Worm (Caenorhabditis elegans) whole organism, L4/young adult: ENCODE results near the gene lron-12.

Experiments used
- W03F9.2 ChIP-seq: fragments of 150-350 bp; optimal IDR thresholded peaks from 2 replicates; lab custom pipeline; 2014; ENCODE audit warnings: missing biosample characterization, missing genetic modification characterization
- dao-5 ChIP-seq: sonication (generic microtip); optimal IDR thresholded peaks from 2 replicates; lab custom pipeline; 2016; ENCODE audit warnings: missing genotype, missing genetic modification characterization, moderate library complexity, missing compliant biosample characterization
- him-1 ChIP-seq: sonication (generic microtip); optimal IDR thresholded peaks from 2 replicates; lab custom pipeline; 2016; ENCODE audit warnings: missing genotype, missing genetic modification reagents, missing genetic modification characterization, missing compliant biosample characterization

Gene lron-12

DNA sequence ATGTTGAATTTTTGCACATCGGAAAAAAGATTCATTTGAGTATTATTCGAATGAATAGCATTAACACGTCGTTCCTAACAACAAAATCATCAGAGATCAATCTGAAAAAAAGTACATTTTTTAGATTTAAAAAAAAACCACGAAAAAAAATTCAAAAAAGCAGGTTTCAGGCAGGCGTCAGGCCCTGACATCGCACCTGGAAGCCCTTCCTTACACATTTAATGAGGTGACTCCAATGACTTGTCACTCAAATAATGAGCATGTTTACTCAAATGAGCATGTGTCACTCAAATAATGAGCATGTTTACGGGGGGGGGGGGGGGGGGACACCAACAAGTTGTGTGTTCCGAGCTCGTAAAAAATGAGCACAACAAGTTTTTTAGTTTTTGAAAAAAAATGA is at the start of gene lron-12:
lron-12 (minus strand) TSS at position 101 of the 400 bp plus-strand sequence.
- TF ChIP-seq W03F9.2 (tag; lab: Kevin White, UChicago) = no peak
- TF ChIP-seq dao-5 (tag; lab: Kevin White, UChicago) = no peak
- no peak for TF ChIP-seq him-1 (tag; lab: Kevin White, UChicago)

DNA sequence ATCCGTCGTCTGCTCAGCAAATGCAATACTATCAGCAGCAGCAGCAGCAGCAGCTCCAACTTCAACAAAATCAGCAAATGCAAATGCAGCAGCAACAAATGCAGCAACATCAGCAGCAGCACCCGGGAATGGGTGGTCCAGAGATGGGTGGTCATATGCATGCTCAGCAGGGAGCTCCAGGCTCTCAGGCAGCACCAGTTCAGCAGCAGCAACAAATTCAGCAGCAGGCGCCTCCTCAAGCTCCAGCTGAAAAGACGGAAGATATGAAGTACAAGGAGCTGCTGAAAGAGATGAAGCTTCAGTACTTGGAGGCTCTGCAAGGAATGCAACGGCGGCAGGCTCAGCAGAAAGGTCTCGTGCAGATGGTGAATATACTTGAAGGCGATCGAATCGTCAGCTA is 48.7 kb upstream of the lron-12 start:
- TF ChIP-seq him-1 (tag; lab: Kevin White, UChicago) (no peak), dao-5 (tag; lab: Kevin White, UChicago) (no peak), W03F9.2 (tag; lab: Kevin White, UChicago) (no peak)

DNA sequence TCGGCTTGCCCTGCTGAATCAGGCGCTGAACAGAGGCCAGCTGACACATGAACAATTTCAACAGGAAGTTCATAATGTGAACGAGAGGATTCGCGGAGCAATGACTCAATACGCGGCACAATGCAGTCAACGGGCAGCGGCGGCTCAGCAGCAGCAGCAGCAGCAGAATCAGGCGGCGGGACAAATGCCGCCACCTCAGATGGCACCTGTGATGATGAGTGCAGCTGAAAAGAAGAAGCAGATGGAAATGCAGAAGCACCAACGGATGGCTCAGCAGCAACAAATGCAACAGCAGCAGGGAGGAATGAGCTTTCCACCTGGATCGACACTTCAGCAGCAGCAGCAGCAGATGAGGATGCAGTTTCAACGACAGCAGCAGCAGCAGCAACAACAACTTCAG is 47.0 kb upstream of the lron-12 start:
- no peak for TF ChIP-seq him-1 (tag; lab: Kevin White, UChicago)
- no peak for TF ChIP-seq W03F9.2 (tag; lab: Kevin White, UChicago)
- no peak for TF ChIP-seq dao-5 (tag; lab: Kevin White, UChicago)

- TF ChIP-seq him-1 (tag; lab: Kevin White, UChicago) (no peak), dao-5 (tag; lab: Kevin White, UChicago) (no peak), W03F9.2 (tag; lab: Kevin White, UChicago) (no peak)
These were observed 46.1 kb upstream of the lron-12 start for ce11 chrIII:12164414-12164813.

DNA sequence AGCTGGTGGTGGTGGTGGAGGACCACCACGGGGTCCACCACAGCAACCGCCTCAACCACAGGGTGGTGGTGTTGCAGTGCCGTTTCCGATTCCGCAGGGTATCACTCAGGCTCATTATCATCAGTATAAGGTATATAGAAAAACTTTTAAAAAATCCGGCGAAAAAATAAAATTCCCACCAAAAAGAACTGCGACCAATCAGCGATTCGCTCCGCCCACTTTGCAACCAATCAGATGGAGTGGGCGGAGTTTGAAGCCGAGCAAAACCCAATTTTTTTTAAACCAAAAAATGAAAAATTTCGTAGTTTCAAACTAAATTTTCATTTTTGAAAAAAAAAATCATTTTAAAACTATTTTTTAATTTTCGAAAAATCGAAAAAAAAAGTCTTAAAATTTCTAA is 42.6 kb upstream of the lron-12 start:
- TF ChIP-seq W03F9.2 (tag; lab: Kevin White, UChicago) (no peak), him-1 (tag; lab: Kevin White, UChicago) (no peak), dao-5 (tag; lab: Kevin White, UChicago) (no peak)

- TF ChIP-seq him-1 (tag; lab: Kevin White, UChicago) = no peak
- no peak for TF ChIP-seq W03F9.2 (tag; lab: Kevin White, UChicago)
- no peak for TF ChIP-seq dao-5 (tag; lab: Kevin White, UChicago)
These were observed 42.2 kb upstream of the lron-12 start, which contains the start of gene Y75B8A.8 for ce11 chrIII:12160458-12160857. Gene Y75B8A.8 (plus strand): TSS chrIII:12160758.

- TF ChIP-seq him-1 (tag; lab: Kevin White, UChicago) = no peak
- no peak for TF ChIP-seq W03F9.2 (tag; lab: Kevin White, UChicago)
- TF ChIP-seq dao-5 (tag; lab: Kevin White, UChicago) = no peak
These were observed 40.9 kb upstream of the lron-12 start for ce11 chrIII:12159208-12159607.

DNA sequence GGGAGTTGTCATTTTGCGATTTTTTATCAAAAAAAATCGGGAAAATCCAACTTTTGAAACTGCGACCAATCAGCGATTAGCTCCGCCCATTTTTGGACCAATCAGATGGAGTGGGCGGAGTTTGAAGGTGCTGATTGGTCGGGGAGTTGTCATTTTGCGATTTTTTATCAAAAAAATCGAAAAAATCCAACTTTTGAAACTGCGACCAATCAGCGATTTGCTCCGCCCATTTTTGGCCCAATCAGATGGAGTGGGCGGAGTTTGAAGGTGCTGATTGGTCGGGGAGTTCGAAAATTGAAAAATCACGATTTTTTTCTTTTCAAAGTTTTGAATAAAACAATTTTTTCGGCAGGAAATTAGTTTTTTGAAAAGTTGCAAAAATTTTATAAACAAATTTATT is 39.3 kb upstream of the lron-12 start:
- TF ChIP-seq dao-5 (tag; lab: Kevin White, UChicago) (no peak), W03F9.2 (tag; lab: Kevin White, UChicago) (no peak), him-1 (tag; lab: Kevin White, UChicago) (no peak)

DNA sequence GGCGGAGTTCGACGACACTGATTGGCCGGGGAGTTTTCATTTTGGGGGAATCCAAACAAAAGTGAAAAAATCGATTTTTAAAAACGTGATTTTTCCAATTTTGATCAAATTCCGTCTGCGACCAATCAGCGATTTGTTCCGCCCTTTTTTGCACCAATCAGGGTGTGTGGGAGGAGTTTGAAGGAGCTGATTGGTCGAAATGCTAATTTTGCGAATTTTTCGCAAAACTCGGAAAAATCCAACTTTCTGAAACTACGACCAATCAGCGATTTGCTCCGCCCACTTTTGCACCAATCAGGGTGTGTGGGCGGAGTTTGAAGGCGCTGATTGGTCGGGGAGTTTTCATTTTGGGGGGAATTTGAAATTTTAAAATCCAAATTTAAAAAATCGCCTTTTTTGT is 38.3 kb upstream of the lron-12 start:
- TF ChIP-seq dao-5 (tag; lab: Kevin White, UChicago) (no peak), W03F9.2 (tag; lab: Kevin White, UChicago) (no peak)

DNA sequence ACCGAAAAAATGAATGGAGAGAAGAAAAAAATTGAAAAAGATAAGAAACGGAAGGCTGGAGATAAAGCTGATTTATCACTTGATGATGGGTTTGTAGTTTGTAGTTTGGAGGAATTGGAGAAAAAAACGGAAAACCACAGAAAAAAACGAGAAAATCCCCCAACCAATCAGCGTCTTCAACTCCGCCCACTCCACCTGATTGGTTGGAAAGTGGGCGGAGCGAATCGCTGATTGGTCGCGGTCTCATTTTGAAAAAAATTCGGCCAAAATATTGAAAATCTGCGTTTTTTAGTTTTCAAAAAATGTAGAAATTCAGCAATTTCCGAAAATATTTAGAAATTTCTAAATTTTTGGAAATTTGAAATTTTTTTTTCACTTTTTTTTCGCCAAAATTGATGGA is 37.5 kb upstream of the lron-12 start:
- TF ChIP-seq W03F9.2 (tag; lab: Kevin White, UChicago) = no peak
- TF ChIP-seq him-1 (tag; lab: Kevin White, UChicago) = no peak
- no peak for TF ChIP-seq dao-5 (tag; lab: Kevin White, UChicago)

- TF ChIP-seq him-1 (tag; lab: Kevin White, UChicago) (no peak), dao-5 (tag; lab: Kevin White, UChicago) (no peak), W03F9.2 (tag; lab: Kevin White, UChicago) (no peak)
These were observed 35.2 kb upstream of the lron-12 start for ce11 chrIII:12153514-12153913.

ce11 chrIII:12152599-12152998 is 34.3 kb upstream of the lron-12 start, which contains the start of gene Y75B8A.7:
Gene Y75B8A.7 (plus strand): TSS chrIII:12152899.
- no peak for TF ChIP-seq dao-5 (tag; lab: Kevin White, UChicago)
- no peak for TF ChIP-seq him-1 (tag; lab: Kevin White, UChicago)
- TF ChIP-seq W03F9.2 (tag; lab: Kevin White, UChicago) = no peak

- TF ChIP-seq dao-5 (tag; lab: Kevin White, UChicago) = no peak
- no peak for TF ChIP-seq him-1 (tag; lab: Kevin White, UChicago)
- TF ChIP-seq W03F9.2 (tag; lab: Kevin White, UChicago) = no peak
These were observed 33.9 kb upstream of the lron-12 start for ce11 chrIII:12152157-12152556.

DNA sequence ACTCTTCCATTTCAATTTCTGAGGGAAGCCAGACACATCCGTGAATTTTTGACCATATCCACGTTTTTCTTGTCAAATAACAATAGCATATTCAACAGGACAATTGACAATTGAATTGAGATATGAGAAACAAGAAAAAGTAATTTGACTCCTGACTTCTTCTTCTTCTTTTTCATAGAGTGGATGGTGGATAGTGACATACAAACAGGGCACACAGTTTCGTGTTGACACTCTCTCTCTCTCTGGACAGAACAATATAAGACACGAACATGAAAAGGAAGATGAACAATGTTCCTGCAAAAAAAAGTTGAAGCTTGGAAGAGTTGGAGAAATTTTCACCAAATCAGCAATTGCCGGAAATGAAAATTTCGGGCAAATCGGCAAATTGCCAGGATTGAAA is 32.8 kb upstream of the lron-12 start:
- TF ChIP-seq W03F9.2 (tag; lab: Kevin White, UChicago) (no peak), him-1 (tag; lab: Kevin White, UChicago) (no peak), dao-5 (tag; lab: Kevin White, UChicago) (no peak)
